Fruit fly (Drosophila melanogaster) whole organism, embryonic: ENCODE measurements around the gene RpL6.

Experiments
- ATbp ChIP-seq: fragments of 200-800 bp; sonication (Bioruptor generic); optimal IDR thresholded peaks from 2 replicates; lab custom pipeline; 2017; ENCODE audit warnings: missing biosample characterization, mild to moderate bottlenecking, missing genetic modification characterization, missing genetic modification reagents
- BEAF-32 ChIP-seq: fragments of 200-800 bp; sonication (Bioruptor generic); optimal IDR thresholded peaks from 3 replicates; lab custom pipeline; 2017; ENCODE audit warnings: missing biosample characterization, missing genetic modification characterization, mild to moderate bottlenecking, moderate library complexity, missing genetic modification reagents
- CG10462 ChIP-seq: fragments of 200-800 bp; sonication (Bioruptor generic); optimal IDR thresholded peaks from 2 replicates; lab custom pipeline; 2016; ENCODE audit warnings: missing biosample characterization, missing genetic modification characterization
- CG10565 ChIP-seq: fragments of 200-800 bp; sonication (Bioruptor generic); optimal IDR thresholded peaks from 3 replicates; lab custom pipeline; 2016; ENCODE audit warnings: missing biosample characterization, mild to moderate bottlenecking, missing genetic modification characterization
- CG10654 ChIP-seq: fragments of 200-800 bp; sonication (Bioruptor generic); optimal IDR thresholded peaks from 2 replicates; lab custom pipeline; 2016; ENCODE audit warnings: missing biosample characterization, missing genetic modification characterization
- CG10959 ChIP-seq: fragments of 200-800 bp; sonication (Bioruptor generic); IDR thresholded peaks from 2 replicates; pipeline ENCODE4 v1.3.6; 2022; ENCODE audit warnings: missing biosample characterization, missing genetic modification characterization
- CG11504 ChIP-seq: fragments of 200-800 bp; sonication (Bioruptor generic); optimal IDR thresholded peaks from 3 replicates; lab custom pipeline; 2019; ENCODE audit warnings: missing biosample characterization, mild to moderate bottlenecking, missing genetic modification characterization, moderate library complexity
- CG11723 ChIP-seq: fragments of 200-800 bp; sonication (Bioruptor generic); optimal IDR thresholded peaks from 2 replicates; lab custom pipeline; 2017; ENCODE audit warnings: missing biosample characterization, mild to moderate bottlenecking, missing genetic modification characterization
- CG12104 ChIP-seq: fragments of 200-800 bp; sonication (Bioruptor generic); optimal IDR thresholded peaks from 3 replicates; lab custom pipeline; 2016; ENCODE audit warnings: missing biosample characterization, missing genetic modification characterization
- CG12299 ChIP-seq: fragments of 200-800 bp; sonication (Bioruptor generic); optimal IDR thresholded peaks from 2 replicates; lab custom pipeline; 2018; ENCODE audit warnings: missing biosample characterization, mild to moderate bottlenecking, missing genetic modification characterization
- CG13624 ChIP-seq: fragments of 200-800 bp; sonication (Bioruptor generic); optimal IDR thresholded peaks from 2 replicates; lab custom pipeline; 2016; ENCODE audit warnings: missing biosample characterization, missing genetic modification characterization
- CG14050 ChIP-seq: fragments of 200-800 bp; sonication (Bioruptor generic); IDR thresholded peaks from 3 replicates; pipeline ENCODE4 v1.3.6; 2022; ENCODE audit warnings: missing biosample characterization, missing genetic modification characterization
- CG17829 ChIP-seq: fragments of 200-800 bp; optimal IDR thresholded peaks from 2 replicates; lab custom pipeline; 2019; ENCODE audit warnings: missing biosample characterization, mild to moderate bottlenecking, missing genetic modification characterization, moderate library complexity
- CG2202 ChIP-seq: fragments of 200-800 bp; sonication (Bioruptor generic); optimal IDR thresholded peaks from 2 replicates; lab custom pipeline; 2018; ENCODE audit warnings: missing biosample characterization, mild to moderate bottlenecking, missing genetic modification characterization
- CG31441 ChIP-seq: fragments of 200-800 bp; sonication (Bioruptor generic); IDR thresholded peaks from 2 replicates; pipeline ENCODE4 v1.3.6; 2022; ENCODE audit warnings: missing biosample characterization, missing genetic modification characterization
- CG32532 ChIP-seq: fragments of 200-800 bp; sonication (Bioruptor generic); IDR thresholded peaks from 2 replicates; pipeline ENCODE4 v1.3.6; 2022; ENCODE audit warnings: missing biosample characterization, missing genetic modification characterization
- CG32772 ChIP-seq: fragments of 200-800 bp; sonication (Bioruptor generic); IDR thresholded peaks from 2 replicates; pipeline ENCODE4 v1.3.6; 2022; ENCODE audit warnings: missing biosample characterization, missing genetic modification characterization
- CG3847 ChIP-seq: fragments of 200-800 bp; sonication (Bioruptor generic); IDR thresholded peaks from 2 replicates; pipeline ENCODE4 v1.3.6; 2022; ENCODE audit warnings: missing biosample characterization, missing genetic modification characterization
- CG4424 ChIP-seq: fragments of 200-800 bp; sonication (Bioruptor generic); optimal IDR thresholded peaks from 3 replicates; lab custom pipeline; 2016; ENCODE audit warnings: missing biosample characterization, missing genetic modification characterization
- CG6254 ChIP-seq: fragments of 200-800 bp; sonication (Bioruptor generic); optimal IDR thresholded peaks from 3 replicates; lab custom pipeline; 2017; ENCODE audit warnings: mild to moderate bottlenecking, missing biosample characterization, missing genetic modification reagents, missing genetic modification characterization
- CG7372 ChIP-seq: fragments of 200-800 bp; sonication (Bioruptor generic); IDR thresholded peaks from 2 replicates; pipeline ENCODE4 v1.3.6; 2022; ENCODE audit warnings: missing biosample characterization, missing genetic modification characterization
- CG8281 ChIP-seq: fragments of 200-800 bp; sonication (Bioruptor generic); optimal IDR thresholded peaks from 2 replicates; lab custom pipeline; 2018; ENCODE audit warnings: missing biosample characterization, mild to moderate bottlenecking, missing genetic modification characterization, moderate library complexity
- CG8924 ChIP-seq: fragments of 200-800 bp; optimal IDR thresholded peaks from 3 replicates; lab custom pipeline; 2019; ENCODE audit warnings: missing biosample characterization, mild to moderate bottlenecking, missing genetic modification characterization, moderate library complexity
- CG9797 ChIP-seq: fragments of 200-800 bp; sonication (Bioruptor generic); optimal IDR thresholded peaks from 3 replicates; lab custom pipeline; 2018; ENCODE audit warnings: missing biosample characterization, mild to moderate bottlenecking, missing genetic modification characterization
- CG9932 ChIP-seq: fragments of 200-800 bp; sonication (Bioruptor generic); IDR thresholded peaks from 2 replicates; pipeline ENCODE4 v1.3.6; 2022; ENCODE audit warnings: missing biosample characterization, missing genetic modification characterization
- Camta ChIP-seq: fragments of 200-800 bp; sonication (Bioruptor generic); optimal IDR thresholded peaks from 2 replicates; lab custom pipeline; 2016; ENCODE audit warnings: missing biosample characterization, missing genetic modification characterization
- CrebB ChIP-seq: fragments of 200-800 bp; sonication (Bioruptor generic); optimal IDR thresholded peaks from 3 replicates; lab custom pipeline; 2018; ENCODE audit warnings: missing biosample characterization, mild to moderate bottlenecking, missing genetic modification characterization
- D19A ChIP-seq: fragments of 200-800 bp; optimal IDR thresholded peaks from 3 replicates; lab custom pipeline; 2019; ENCODE audit warnings: missing biosample characterization, mild to moderate bottlenecking, missing genetic modification characterization, moderate library complexity
- Dek ChIP-seq: fragments of 200-800 bp; sonication (Bioruptor generic); optimal IDR thresholded peaks from 3 replicates; lab custom pipeline; 2019; ENCODE audit warnings: missing biosample characterization, mild to moderate bottlenecking, missing genetic modification characterization, moderate library complexity
- Doc2 ChIP-seq: fragments of 200-800 bp; sonication (Bioruptor generic); IDR thresholded peaks from 2 replicates; pipeline ENCODE4 v1.3.6; 2022; ENCODE audit warnings: missing biosample characterization, missing genetic modification characterization
- Ets65A ChIP-seq: fragments of 200-800 bp; sonication (Bioruptor generic); peaks from one replicate; lab custom pipeline; 2016; ENCODE audit warnings: missing biosample characterization, missing genetic modification characterization
- Ets97D ChIP-seq: fragments of 200-800 bp; sonication (Bioruptor generic); optimal IDR thresholded peaks from 3 replicates; lab custom pipeline; 2016; ENCODE audit warnings: missing biosample characterization, missing genetic modification characterization
- Fer2 ChIP-seq: fragments of 200-800 bp; sonication (Bioruptor generic); optimal IDR thresholded peaks from 2 replicates; lab custom pipeline; 2018; ENCODE audit warnings: missing biosample characterization, mild to moderate bottlenecking, missing genetic modification characterization, moderate library complexity
- Kr ChIP-seq: fragments of 200-800 bp; sonication (Bioruptor generic); optimal IDR thresholded peaks from 2 replicates; lab custom pipeline; 2017; ENCODE audit warnings: missing biosample characterization, mild to moderate bottlenecking, missing genetic modification characterization
- MBD-R2 ChIP-seq: fragments of 200-800 bp; sonication (Bioruptor generic); IDR thresholded peaks from 2 replicates; pipeline ENCODE4 v1.3.6; 2022; ENCODE audit warnings: missing biosample characterization, missing genetic modification characterization
- NFAT ChIP-seq: fragments of 200-800 bp; sonication (Bioruptor generic); IDR thresholded peaks from 2 replicates; pipeline ENCODE4 v1.3.6; 2022; ENCODE audit warnings: missing biosample characterization, missing genetic modification characterization
- Sox102F ChIP-seq: fragments of 200-800 bp; sonication (Bioruptor generic); optimal IDR thresholded peaks from 2 replicates; lab custom pipeline; 2018; ENCODE audit warnings: missing biosample characterization, mild to moderate bottlenecking, missing genetic modification characterization, moderate library complexity
- al ChIP-seq: fragments of 200-800 bp; sonication (Bioruptor generic); IDR thresholded peaks from 2 replicates; pipeline ENCODE4 v1.3.6; 2022; ENCODE audit warnings: missing biosample characterization, missing genetic modification characterization
- ash1 ChIP-seq: fragments of 200-800 bp; sonication (Bioruptor generic); optimal IDR thresholded peaks from 2 replicates; lab custom pipeline; 2018; ENCODE audit warnings: missing biosample characterization, mild to moderate bottlenecking, missing genetic modification characterization
- az2 ChIP-seq: fragments of 200-800 bp; sonication (Bioruptor generic); optimal IDR thresholded peaks from 3 replicates; lab custom pipeline; 2016; ENCODE audit warnings: missing biosample characterization, missing genetic modification characterization
- chn ChIP-seq: fragments of 200-800 bp; sonication (Bioruptor generic); optimal IDR thresholded peaks from 2 replicates; lab custom pipeline; 2016; ENCODE audit warnings: missing biosample characterization, missing genetic modification characterization
- crc ChIP-seq: fragments of 200-800 bp; sonication (Bioruptor generic); optimal IDR thresholded peaks from 2 replicates; lab custom pipeline; 2016; ENCODE audit warnings: missing biosample characterization, missing genetic modification characterization
- dpn ChIP-seq, 2 experiments: fragments of 200-800 bp; sonication (Bioruptor generic); optimal IDR thresholded peaks; 3 replicates each; lab custom pipeline; 2016; ENCODE audit warnings: missing biosample characterization in 2 of 2, missing genetic modification characterization in 2 of 2
- fd102C ChIP-seq: fragments of 200-800 bp; sonication (Bioruptor generic); optimal IDR thresholded peaks from 2 replicates; lab custom pipeline; 2018; ENCODE audit warnings: missing biosample characterization, mild to moderate bottlenecking, missing genetic modification characterization, moderate library complexity
- gce ChIP-seq: fragments of 200-800 bp; sonication (Bioruptor generic); IDR thresholded peaks from 3 replicates; pipeline ENCODE4 v1.3.6; 2022; ENCODE audit warnings: missing biosample characterization, missing genetic modification characterization
- gt ChIP-seq: fragments of 200-800 bp; sonication (Bioruptor generic); IDR thresholded peaks from 2 replicates; pipeline ENCODE4 v1.3.6; 2022; ENCODE audit warnings: missing biosample characterization, missing genetic modification characterization
- hb ChIP-seq: fragments of 200-800 bp; sonication (Bioruptor generic); IDR thresholded peaks from 3 replicates; pipeline ENCODE4 v1.3.6; 2022; ENCODE audit warnings: missing biosample characterization, missing genetic modification characterization; ENCODE audit not compliant: partially characterized antibody
- lmd ChIP-seq: fragments of 200-800 bp; sonication (Bioruptor generic); IDR thresholded peaks from 2 replicates; pipeline ENCODE4 v1.3.6; 2022; ENCODE audit warnings: missing biosample characterization, missing genetic modification characterization
- maf-S ChIP-seq: fragments of 200-800 bp; sonication (Bioruptor generic); optimal IDR thresholded peaks from 2 replicates; lab custom pipeline; 2016; ENCODE audit warnings: missing biosample characterization, missing genetic modification characterization
- mirr ChIP-seq: fragments of 200-800 bp; sonication (Bioruptor generic); optimal IDR thresholded peaks from 3 replicates; lab custom pipeline; 2018; ENCODE audit warnings: missing biosample characterization, mild to moderate bottlenecking, missing genetic modification characterization
- ro ChIP-seq: fragments of 200-800 bp; sonication (Bioruptor generic); IDR thresholded peaks from 2 replicates; pipeline ENCODE4 v1.3.6; 2022; ENCODE audit warnings: missing biosample characterization, missing genetic modification characterization
- stwl ChIP-seq: fragments of 200-800 bp; sonication (Bioruptor generic); optimal IDR thresholded peaks from 3 replicates; lab custom pipeline; 2018; ENCODE audit warnings: missing biosample characterization, mild to moderate bottlenecking, missing genetic modification characterization, moderate library complexity

RpL6 gene

dm6 chr3R:31636501-31636900 is 40.5 kb upstream of the RpL6 start (continued):
- no peak for TF ChIP-seq gt (GFP tag; lab: Robert Waterston, UW)
- TF ChIP-seq Kr (GFP tag; lab: Kevin White, UChicago): no peak
- peak; percentile 43 to 44 for TF ChIP-seq dpn (GFP tag; optimal IDR thresholded peaks at IDR 0.05; lab: Kevin White, UChicago)
- no peak for TF ChIP-seq CG9797 (GFP tag; lab: Kevin White, UChicago)
- TF ChIP-seq Fer2 (tag; lab: Kevin White, UChicago): no peak
- peak; percentile 36; the same call in 1 of the 2 replicates for TF ChIP-seq CG32532
- no peak for TF ChIP-seq BEAF-32 (GFP tag; lab: Kevin White, UChicago)
- TF ChIP-seq Doc2 (GFP tag; lab: Robert Waterston, UW): no peak
- no peak for TF ChIP-seq CG17829
- TF ChIP-seq Sox102F (GFP tag; lab: Kevin White, UChicago): peak; percentile 22
- no peak for TF ChIP-seq ash1 (GFP tag; lab: Kevin White, UChicago)
- no peak for TF ChIP-seq CG11723 (GFP tag; lab: Kevin White, UChicago)
- TF ChIP-seq maf-S (GFP tag; lab: Kevin White, UChicago): no peak
- peak; percentile 43 for TF ChIP-seq CG11504 (tag; lab: Kevin White, UChicago)
- TF ChIP-seq mirr (GFP tag; lab: Kevin White, UChicago): no peak
- no peak for TF ChIP-seq az2 (GFP tag; lab: Kevin White, UChicago)
- TF ChIP-seq CG14050 (GFP tag; lab: Robert Waterston, UW): 0 out of 3 replicates have a peak, but pooled peaks have one; percentile 41
- peak; percentile 23 for TF ChIP-seq CG8924 (tag; lab: Kevin White, UChicago)
- peak; percentile 55; the same call in 1 of the 2 replicates for TF ChIP-seq CG9932
- no peak for TF ChIP-seq hb
- no peak for TF ChIP-seq CG31441
- no peak for TF ChIP-seq crc (GFP tag; lab: Kevin White, UChicago)
- 0 out of 3 replicates have a peak, but pooled peaks have one; percentile 8 for TF ChIP-seq gce
- TF ChIP-seq ATbp (GFP tag; lab: Kevin White, UChicago): no peak
- TF ChIP-seq Camta (GFP tag; lab: Kevin White, UChicago): no peak
- no peak for TF ChIP-seq NFAT
- no peak for TF ChIP-seq CG10462 (GFP tag; lab: Kevin White, UChicago)
- no peak for TF ChIP-seq CG10565 (GFP tag; lab: Kevin White, UChicago)
- peak; percentile 4 for TF ChIP-seq CG13624 (GFP tag; lab: Kevin White, UChicago)
- peak; percentile 16; the same call in 1 of the 2 replicates for TF ChIP-seq MBD-R2 (GFP tag; lab: Robert Waterston, UW)
- TF ChIP-seq CG2202: no peak
- peak; percentile 47 for TF ChIP-seq CG3847 (GFP tag; lab: Robert Waterston, UW)
- TF ChIP-seq CG8281: no peak
- peak; percentile 1 for TF ChIP-seq chn (GFP tag; lab: Kevin White, UChicago)
- peak; percentile 33; the same call in 1 of the 2 replicates for TF ChIP-seq lmd (GFP tag; lab: Robert Waterston, UW)
- TF ChIP-seq CG4424 (GFP tag; lab: Kevin White, UChicago): no peak
- TF ChIP-seq Ets65A: peak; percentile 92
- no peak for TF ChIP-seq al (GFP tag; lab: Robert Waterston, UW)
- TF ChIP-seq CG6254 (GFP tag; lab: Kevin White, UChicago): no peak
- no peak for TF ChIP-seq ro
- TF ChIP-seq fd102C (GFP tag; lab: Kevin White, UChicago): no peak
- TF ChIP-seq Dek (tag; lab: Kevin White, UChicago): no peak
- TF ChIP-seq CG12299 (tag; lab: Kevin White, UChicago): no peak
- no peak for TF ChIP-seq D19A (tag; lab: Kevin White, UChicago)
- TF ChIP-seq CrebB: no peak
- TF ChIP-seq Ets97D (GFP tag; lab: Kevin White, UChicago): no peak
- no peak for TF ChIP-seq CG10654 (GFP tag; lab: Kevin White, UChicago)
- no peak for TF ChIP-seq CG32772 (GFP tag; lab: Robert Waterston, UW)
- TF ChIP-seq CG7372: no peak
- no peak for TF ChIP-seq CG10959 (GFP tag; lab: Robert Waterston, UW)
- no peak for TF ChIP-seq CG12104 (GFP tag; lab: Kevin White, UChicago)
- no peak for TF ChIP-seq stwl (tag; lab: Kevin White, UChicago)
